Worm (Caenorhabditis elegans): ENCODE data around the gene nrde-1.

DNA sequence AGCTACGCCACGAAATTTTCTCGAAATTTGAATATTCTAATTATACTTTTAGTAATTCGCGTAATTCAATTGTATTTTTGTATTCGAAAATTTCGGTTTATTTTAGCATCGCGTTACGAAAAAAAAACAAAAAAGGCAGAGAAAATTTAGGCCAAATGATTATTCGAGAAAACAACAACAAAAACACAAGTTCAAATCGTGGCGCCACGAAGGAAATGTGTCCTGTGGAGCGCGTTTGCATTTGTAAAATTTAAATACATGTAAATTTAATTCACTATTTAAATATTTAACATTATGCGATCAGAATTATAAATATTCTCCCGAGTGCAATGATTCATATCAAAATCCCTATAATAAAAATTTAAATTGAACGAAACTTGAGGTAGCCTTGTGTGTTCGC, 10.5 kb downstream of the nrde-1 start:
- TF ChIP-seq ztf-11 (tag; optimal IDR thresholded peaks at IDR 0.05) (no peak), nfya-1 (tag; optimal IDR thresholded peaks at IDR 0.05; ENCODE audit: insufficient read depth) (no peak), aly-2 (tag; optimal IDR thresholded peaks at IDR 0.05) (no peak), egl-27 (tag; optimal IDR thresholded peaks at IDR 0.05) (no peak), lin-15B (tag; optimal IDR thresholded peaks at IDR 0.05) (no peak), elt-1 (tag; optimal IDR thresholded peaks at IDR 0.05) (no peak)

All from whole organism, L3 larva.